Worm (Caenorhabditis elegans) whole organism, L4 larva: ENCODE measurements around the gene C27D8.2.

Experiments used
- F10B5.3 ChIP-seq: sonication (generic microtip); optimal IDR thresholded peaks from 2 replicates; lab custom pipeline; 2016; ENCODE audit warnings: mild to moderate bottlenecking, missing genetic modification characterization, missing compliant biosample characterization
- F37D6.2 ChIP-seq: sonication (generic microtip); optimal IDR thresholded peaks from 2 replicates; lab custom pipeline; 2016; ENCODE audit warnings: mild to moderate bottlenecking, missing genetic modification characterization, missing compliant biosample characterization
- F44E2.7 ChIP-seq: fragments of 200-800 bp; sonication (Bioruptor generic); IDR thresholded peaks from 2 replicates; pipeline ENCODE4 v2.1.2; 2022; ENCODE audit warnings: missing genetic modification characterization, missing compliant biosample characterization
- F49E8.2 ChIP-seq: sonication (generic microtip); optimal IDR thresholded peaks from 2 replicates; lab custom pipeline; 2016; ENCODE audit warnings: missing compliant biosample characterization, mild to moderate bottlenecking, missing genetic modification characterization, borderline replicate concordance
- T26A8.4 ChIP-seq: fragments of 200-800 bp; sonication (Bioruptor generic); IDR thresholded peaks from 2 replicates; pipeline ENCODE4 v1.3.6; 2022; ENCODE audit warnings: missing genetic modification characterization, missing compliant biosample characterization
- Y105C5A.15 ChIP-seq: fragments of 200-800 bp; sonication (Bioruptor generic); IDR thresholded peaks from 2 replicates; pipeline ENCODE4 v1.3.6; 2022; ENCODE audit warnings: missing genetic modification characterization, missing compliant biosample characterization
- Y48G9A.11 ChIP-seq: fragments of 200-800 bp; sonication (Bioruptor generic); IDR thresholded peaks from 2 replicates; pipeline ENCODE4 v1.3.6; 2022; ENCODE audit warnings: missing genetic modification reagents, missing genetic modification characterization, missing compliant biosample characterization
- Y75B8A.6 ChIP-seq: fragments of 200-800 bp; sonication (Bioruptor generic); IDR thresholded peaks from 2 replicates; pipeline ENCODE4 v1.3.6; 2022; ENCODE audit warnings: missing genetic modification reagents, missing genetic modification characterization, missing compliant biosample characterization
- ZK337.2 ChIP-seq: fragments of 200-800 bp; sonication (Bioruptor generic); IDR thresholded peaks from 2 replicates; pipeline ENCODE4 v1.3.6; 2022; ENCODE audit warnings: missing genetic modification reagents, missing genetic modification characterization, missing compliant biosample characterization
- ZK546.5 ChIP-seq, 2 experiments: sonication (generic microtip); optimal IDR thresholded peaks; 2 replicates each; lab custom pipeline; 2017; ENCODE audit warnings: missing biosample characterization in 2 of 2, missing genetic modification characterization in 2 of 2
- aly-2 ChIP-seq: sonication (generic microtip); optimal IDR thresholded peaks from 2 replicates; lab custom pipeline; 2018; ENCODE audit warnings: missing biosample characterization, missing genetic modification characterization
- ceh-32 ChIP-seq: sonication (generic microtip); optimal IDR thresholded peaks from 2 replicates; lab custom pipeline; 2016; ENCODE audit warnings: mild to moderate bottlenecking, missing genetic modification characterization, missing compliant biosample characterization; ENCODE audit not compliant: poor library complexity
- ceh-44 ChIP-seq: fragments of 200-800 bp; sonication (Bioruptor generic); IDR thresholded peaks from 2 replicates; pipeline ENCODE4 v1.3.6; 2022; ENCODE audit warnings: missing genetic modification reagents, missing genetic modification characterization, missing compliant biosample characterization
- ceh-62 ChIP-seq: sonication (generic microtip); optimal IDR thresholded peaks from 2 replicates; lab custom pipeline; 2017; ENCODE audit warnings: missing biosample characterization, missing genetic modification characterization
- ces-1 ChIP-seq: fragments of 150-350 bp; sonication (generic microtip); optimal IDR thresholded peaks from 4 replicates; lab custom pipeline; 2014; ENCODE audit warnings: missing biosample characterization, missing genetic modification reagents, missing genetic modification characterization
- daf-12 ChIP-seq: fragments of 150-350 bp; optimal IDR thresholded peaks from 2 replicates; lab custom pipeline; 2014; ENCODE audit warnings: missing biosample characterization, missing genetic modification reagents, missing genetic modification characterization
- daf-16 ChIP-seq, 3 experiments: sonication (generic microtip); optimal IDR thresholded peaks; 2 replicates each; lab custom pipeline; 2016 to 2017; ENCODE audit warnings: missing genetic modification characterization in 3 of 3, missing genetic modification reagents in 3 of 3, mild to moderate bottlenecking in 2 of 3, missing compliant biosample characterization in 2 of 3, missing biosample characterization in 1 of 3, moderate library complexity in 1 of 3
- dmd-6 ChIP-seq: fragments of 200-800 bp; sonication (Bioruptor generic); IDR thresholded peaks from 2 replicates; pipeline ENCODE4 v1.3.6; 2022; ENCODE audit warnings: missing genetic modification reagents, missing genetic modification characterization, missing compliant biosample characterization
- dve-1 ChIP-seq: sonication (generic microtip); optimal IDR thresholded peaks from 2 replicates; lab custom pipeline; 2017; ENCODE audit warnings: antibody characterized with exemption, mild to moderate bottlenecking, missing genetic modification characterization, missing compliant biosample characterization; ENCODE audit not compliant: insufficient read depth
- hlh-30 ChIP-seq: sonication (generic microtip); optimal IDR thresholded peaks from 2 replicates; lab custom pipeline; 2017; ENCODE audit warnings: antibody characterized with exemption, mild to moderate bottlenecking, missing genetic modification characterization, missing compliant biosample characterization; ENCODE audit not compliant: insufficient read depth
- lin-15B ChIP-seq: fragments of 150-350 bp; sonication (generic microtip); optimal IDR thresholded peaks from 3 replicates; lab custom pipeline; 2014; ENCODE audit warnings: missing biosample characterization, missing genetic modification characterization
- lin-29 ChIP-seq: fragments of 200-800 bp; sonication (Bioruptor generic); IDR thresholded peaks from 2 replicates; pipeline ENCODE4 v1.3.6; 2022; ENCODE audit warnings: missing genetic modification reagents, missing genetic modification characterization, missing compliant biosample characterization
- lin-39 ChIP-seq: fragments of 150-350 bp; optimal IDR thresholded peaks from 2 replicates; lab custom pipeline; 2014; ENCODE audit warnings: missing biosample characterization, missing genetic modification reagents, missing genetic modification characterization
- madf-5 ChIP-seq, 2 experiments: fragments of 200-800 bp; sonication (Bioruptor generic); IDR thresholded peaks; 2 replicates each; pipeline ENCODE4 v1.3.6; 2022; ENCODE audit warnings: missing compliant biosample characterization in 2 of 2, missing genetic modification characterization in 2 of 2
- madf-9 ChIP-seq: fragments of 200-800 bp; sonication (Bioruptor generic); conservative IDR thresholded peaks from 2 replicates; pipeline ENCODE4 v1.3.6; 2022; ENCODE audit warnings: missing genetic modification reagents, missing genetic modification characterization, missing compliant biosample characterization
- mdl-1 ChIP-seq, 2 experiments: fragments of 150-350 bp in 1 of 2; sonication (generic microtip) in 1 of 2; optimal IDR thresholded peaks; 2 replicates each; lab custom pipeline; 2014 to 2017; ENCODE audit warnings: missing biosample characterization in 2 of 2, missing genetic modification characterization in 2 of 2
- mdt-29 ChIP-seq: fragments of 200-800 bp; sonication (Bioruptor generic); IDR thresholded peaks from 2 replicates; pipeline ENCODE4 v1.3.6; 2022; ENCODE audit warnings: missing genetic modification reagents, missing genetic modification characterization, missing compliant biosample characterization
- mxl-2 ChIP-seq: fragments of 200-800 bp; sonication (Bioruptor generic); conservative IDR thresholded peaks from 2 replicates; pipeline ENCODE4 v1.3.6; 2022; ENCODE audit warnings: missing genetic modification reagents, missing genetic modification characterization, missing compliant biosample characterization
- nhr-10 ChIP-seq: fragments of 150-350 bp; optimal IDR thresholded peaks from 2 replicates; lab custom pipeline; 2014; ENCODE audit warnings: missing biosample characterization, missing genetic modification characterization
- nhr-111 ChIP-seq: fragments of 200-800 bp; sonication (Bioruptor generic); optimal IDR thresholded peaks from 2 replicates; lab custom pipeline; 2018; ENCODE audit warnings: mild to moderate bottlenecking, missing genetic modification characterization, missing compliant biosample characterization
- nhr-237 ChIP-seq: sonication (generic microtip); optimal IDR thresholded peaks from 2 replicates; lab custom pipeline; 2017; ENCODE audit warnings: missing biosample characterization, missing genetic modification characterization
- nhr-28 ChIP-seq: fragments of 150-350 bp; optimal IDR thresholded peaks from 2 replicates; lab custom pipeline; 2014; ENCODE audit warnings: missing biosample characterization, missing genetic modification characterization
- nhr-41 ChIP-seq: fragments of 200-800 bp; sonication (Bioruptor generic); IDR thresholded peaks from 2 replicates; pipeline ENCODE4 v1.3.6; 2022; ENCODE audit warnings: missing genetic modification reagents, missing genetic modification characterization, missing compliant biosample characterization
- nhr-6 ChIP-seq: fragments of 150-350 bp; optimal IDR thresholded peaks from 2 replicates; lab custom pipeline; 2014; ENCODE audit warnings: missing biosample characterization, missing genetic modification characterization
- pha-4 ChIP-seq, 2 experiments: fragments of 150-350 bp in 1 of 2; fragments of 200-800 bp in 1 of 2; sonication (Bioruptor generic) in 1 of 2; IDR thresholded peaks in 1 of 2; optimal IDR thresholded peaks in 1 of 2; 2 replicates each; pipeline versions ENCODE4 v1.3.6 to Lab custom; 2014 to 2022; ENCODE audit warnings: missing genetic modification characterization in 2 of 2, missing genetic modification reagents in 2 of 2, missing biosample characterization in 1 of 2, missing compliant biosample characterization in 1 of 2
- pqm-1 ChIP-seq: sonication (generic microtip); optimal IDR thresholded peaks from 2 replicates; lab custom pipeline; 2017; ENCODE audit warnings: missing biosample characterization, missing genetic modification characterization
- saeg-2 ChIP-seq: fragments of 200-800 bp; sonication (Bioruptor generic); IDR thresholded peaks from 2 replicates; pipeline ENCODE4 v1.3.6; 2022; ENCODE audit warnings: missing genetic modification reagents, missing genetic modification characterization, missing compliant biosample characterization
- sdz-12 ChIP-seq: fragments of 200-800 bp; sonication (Bioruptor generic); optimal IDR thresholded peaks from 2 replicates; lab custom pipeline; 2018; ENCODE audit warnings: mild to moderate bottlenecking, missing genetic modification characterization, missing compliant biosample characterization
- spr-1 ChIP-seq: sonication (generic microtip); optimal IDR thresholded peaks from 2 replicates; lab custom pipeline; 2016; ENCODE audit warnings: mild to moderate bottlenecking, missing genetic modification characterization, missing compliant biosample characterization
- spr-3 ChIP-seq: fragments of 200-800 bp; sonication (Bioruptor generic); optimal IDR thresholded peaks from 2 replicates; lab custom pipeline; 2018; ENCODE audit warnings: mild to moderate bottlenecking, missing genetic modification characterization, missing compliant biosample characterization
- tag-97 ChIP-seq: fragments of 200-800 bp; sonication (Bioruptor generic); IDR thresholded peaks from 2 replicates; pipeline ENCODE4 v1.3.6; 2022; ENCODE audit warnings: missing genetic modification characterization, missing compliant biosample characterization
- unc-130 ChIP-seq: sonication (generic microtip); optimal IDR thresholded peaks from 2 replicates; lab custom pipeline; 2016; ENCODE audit warnings: missing genetic modification reagents, missing genetic modification characterization, missing compliant biosample characterization
- unc-39 ChIP-seq: sonication (generic microtip); optimal IDR thresholded peaks from 2 replicates; lab custom pipeline; 2017; ENCODE audit warnings: missing biosample characterization, missing genetic modification characterization
- unc-62 ChIP-seq, 3 experiments: fragments of 150-350 bp in 1 of 3; sonication (generic microtip); optimal IDR thresholded peaks in 2 of 3; peaks in 1 of 3; 1 replicate in 1 of 3; 2 replicates in 2 of 3; lab custom pipeline; 2014 to 2017; ENCODE audit warnings: missing biosample characterization in 3 of 3, missing genetic modification characterization in 3 of 3, missing genetic modification reagents in 3 of 3, missing genotype in 1 of 3
- zag-1 ChIP-seq: fragments of 150-350 bp; optimal IDR thresholded peaks from 2 replicates; lab custom pipeline; 2014; ENCODE audit warnings: missing biosample characterization, missing genetic modification characterization
- zfp-3 ChIP-seq: fragments of 200-800 bp; sonication (Bioruptor generic); conservative IDR thresholded peaks from 2 replicates; pipeline ENCODE4 v1.3.6; 2022; ENCODE audit warnings: missing genetic modification reagents, missing genetic modification characterization, missing compliant biosample characterization
- ztf-11 ChIP-seq: fragments of 150-350 bp; optimal IDR thresholded peaks from 2 replicates; lab custom pipeline; 2014; ENCODE audit warnings: missing biosample characterization, missing genetic modification characterization

C27D8.2 gene

DNA sequence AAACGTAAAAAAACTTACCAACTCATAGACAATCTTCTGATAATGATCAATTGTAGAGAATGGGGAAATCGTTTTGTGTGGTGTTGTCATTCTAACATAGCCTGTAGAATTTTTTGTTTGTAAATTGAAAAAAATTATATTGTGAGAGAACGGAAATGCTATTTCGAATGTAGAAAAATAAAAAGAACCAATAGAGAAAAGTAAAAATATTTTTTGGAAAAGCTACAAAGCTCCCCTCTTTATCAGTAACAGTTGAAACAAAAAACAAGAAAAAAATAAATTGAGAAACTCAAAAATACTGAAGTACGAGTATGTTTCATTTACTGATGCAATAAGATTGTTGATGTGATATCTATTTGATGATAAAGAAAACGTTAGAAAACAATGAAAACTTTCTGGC lies 627 bp downstream of the C27D8.2 start, which contains the start of gene C27D8.3:
TSS of gene C27D8.3 (minus strand) at position 101 of the 400 bp plus-strand sequence.
- no peak for TF ChIP-seq unc-39
- no peak for TF ChIP-seq spr-1 (tag; lab: Kevin White, UChicago)
- no peak for TF ChIP-seq F44E2.7 (GFP tag; lab: Robert Waterston, UW)
- TF ChIP-seq nhr-6 (tag; lab: Kevin White, UChicago) = no peak
- no peak for TF ChIP-seq nhr-111 (GFP tag; lab: Kevin White, UChicago)
- TF ChIP-seq Y75B8A.6 (GFP tag; lab: Robert Waterston, UW) = no peak
- no peak for TF ChIP-seq lin-39 (tag; lab: Kevin White, UChicago)
- no peak for TF ChIP-seq madf-5 (GFP tag; IDR thresholded peaks at IDR 0.05; lab: Robert Waterston, UW)
- no peak for TF ChIP-seq ceh-62 (tag; lab: Kevin White, UChicago)
- no peak for TF ChIP-seq Y105C5A.15
- no peak for TF ChIP-seq aly-2

DNA sequence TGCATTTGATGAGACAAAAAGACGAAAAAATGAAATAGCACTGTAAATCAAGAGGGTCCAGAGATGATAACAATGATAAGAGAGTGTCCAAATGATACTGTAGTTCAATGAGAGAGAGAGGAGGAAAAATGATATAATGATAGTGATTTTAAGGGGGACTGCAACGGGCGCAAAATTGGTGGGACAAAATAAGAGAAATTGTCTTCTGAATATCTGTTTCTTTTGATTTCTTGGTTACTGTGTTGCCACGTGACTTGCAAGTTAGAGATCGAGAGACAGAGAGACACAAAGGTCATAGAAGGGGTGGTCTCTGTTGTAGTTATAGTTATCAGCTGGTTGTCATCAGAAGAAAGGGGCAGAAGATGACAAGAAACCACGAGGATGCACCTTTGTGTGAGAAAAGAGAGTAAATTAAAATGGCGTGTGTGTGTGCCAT lies 4.9 kb downstream of the C27D8.2 start:
- TF ChIP-seq daf-16 (GFP tag; optimal IDR thresholded peaks at IDR 0.05; lab: Kevin White, UChicago) = no peak
- TF ChIP-seq daf-16 (tag; optimal IDR thresholded peaks at IDR 0.05; lab: Kevin White, UChicago) = peak; percentile 76
- TF ChIP-seq zfp-3 (GFP tag; lab: Robert Waterston, UW) = no peak
- TF ChIP-seq mxl-2 (GFP tag; lab: Robert Waterston, UW) = no peak
- TF ChIP-seq lin-29 (GFP tag; lab: Robert Waterston, UW) = no peak
- no peak for TF ChIP-seq madf-5 (GFP tag; IDR thresholded peaks at IDR 0.05; lab: Robert Waterston, UW)
- 0 out of 2 replicates have a peak, but pooled peaks have one; percentile 29 for TF ChIP-seq nhr-41 (GFP tag; lab: Robert Waterston, UW)
- peak; percentile 71 for TF ChIP-seq dve-1 (tag; lab: Kevin White, UChicago)
- TF ChIP-seq daf-12 (tag; lab: Kevin White, UChicago) = no peak
- no peak for TF ChIP-seq F49E8.2 (tag; lab: Kevin White, UChicago)
- no peak for TF ChIP-seq T26A8.4 (GFP tag; lab: Robert Waterston, UW)
- peak; percentile 67 for TF ChIP-seq dmd-6
- no peak for TF ChIP-seq unc-130 (GFP tag; lab: Kevin White, UChicago)
- peak; percentile 88 for TF ChIP-seq hlh-30 (tag; lab: Kevin White, UChicago)
- no peak for TF ChIP-seq ces-1 (GFP tag; lab: Kevin White, UChicago)
- TF ChIP-seq sdz-12 (GFP tag; lab: Kevin White, UChicago) = no peak
- no peak for TF ChIP-seq tag-97 (GFP tag; lab: Robert Waterston, UW)
- TF ChIP-seq spr-3 (GFP tag; lab: Kevin White, UChicago) = no peak
- no peak for TF ChIP-seq ceh-32
- TF ChIP-seq ZK546.5 (tag; optimal IDR thresholded peaks at IDR 0.05; lab: Kevin White, UChicago) = no peak
- peak; percentile 44 for TF ChIP-seq pqm-1 (tag; lab: Kevin White, UChicago)
- TF ChIP-seq ZK337.2 (GFP tag; lab: Robert Waterston, UW) = no peak
- no peak for TF ChIP-seq unc-62 (GFP tag; optimal IDR thresholded peaks at IDR 0.05 in 1 of 2; lab: Kevin White, UChicago)
- no peak for TF ChIP-seq unc-62 (tag; optimal IDR thresholded peaks at IDR 0.05; lab: Kevin White, UChicago)
- peak; percentile 93 for TF ChIP-seq nhr-28 (tag; lab: Kevin White, UChicago)
- TF ChIP-seq Y48G9A.11 (GFP tag; lab: Robert Waterston, UW) = no peak
- TF ChIP-seq ceh-44 = no peak
- TF ChIP-seq saeg-2 (GFP tag; lab: Robert Waterston, UW) = no peak
- TF ChIP-seq mdl-1 (tag; optimal IDR thresholded peaks at IDR 0.05; lab: Kevin White, UChicago) = peak; percentile 15 to 86
- TF ChIP-seq nhr-237 (tag; lab: Kevin White, UChicago) = no peak
- no peak for TF ChIP-seq F10B5.3 (tag; lab: Kevin White, UChicago)
- TF ChIP-seq madf-9 (GFP tag; lab: Robert Waterston, UW) = no peak
- peak; percentile 66 for TF ChIP-seq nhr-10 (tag; lab: Kevin White, UChicago)
- TF ChIP-seq ztf-11 (tag; lab: Kevin White, UChicago) = no peak
- no peak for TF ChIP-seq nhr-6 (tag; lab: Kevin White, UChicago)
- TF ChIP-seq mdt-29 (GFP tag; lab: Robert Waterston, UW) = peak; percentile 47; the same call in 1 of the 2 replicates
- no peak for TF ChIP-seq F37D6.2
- no peak for TF ChIP-seq F44E2.7 (GFP tag; lab: Robert Waterston, UW)
- TF ChIP-seq zag-1 (tag; lab: Kevin White, UChicago) = no peak
- no peak for TF ChIP-seq lin-15B (tag; lab: Kevin White, UChicago)
- TF ChIP-seq unc-39 = no peak
- TF ChIP-seq pha-4 (GFP tag; IDR thresholded peaks at IDR 0.05; lab: Robert Waterston, UW) = no peak
- TF ChIP-seq pha-4 (tag; optimal IDR thresholded peaks at IDR 0.05; lab: Kevin White, UChicago) = no peak
- no peak for TF ChIP-seq aly-2
